Worm (Caenorhabditis elegans) whole organism, L4/young adult: ENCODE measurements around the gene acr-23.

Experiments
- W03F9.2 ChIP-seq: fragments of 150-350 bp; optimal IDR thresholded peaks from 2 replicates; lab custom pipeline; 2014; ENCODE audit warnings: missing biosample characterization, missing genetic modification characterization
- dao-5 ChIP-seq: sonication (generic microtip); optimal IDR thresholded peaks from 2 replicates; lab custom pipeline; 2016; ENCODE audit warnings: missing genotype, missing genetic modification characterization, moderate library complexity, missing compliant biosample characterization
- him-1 ChIP-seq: sonication (generic microtip); optimal IDR thresholded peaks from 2 replicates; lab custom pipeline; 2016; ENCODE audit warnings: missing genotype, missing genetic modification reagents, missing genetic modification characterization, missing compliant biosample characterization

ce11 chrV:3686899-3687298 is 27.5 kb upstream of the acr-23 start, which contains the start of gene unc-132:
- TF ChIP-seq him-1 (tag; lab: Kevin White, UChicago) (no peak), W03F9.2 (no peak), dao-5 (tag; lab: Kevin White, UChicago) (no peak)
